Fruit fly (Drosophila melanogaster) whole organism, embryonic: ENCODE data around the gene CG3306.
A peak's percentile ranks its signal among the peaks of the same experiment; 100 is the strongest.

ENCODE experiments used
- CG11456 ChIP-seq: fragments of 200-800 bp; sonication (Bioruptor generic); IDR thresholded peaks from 3 replicates; pipeline ENCODE4 v1.3.6; 2022; ENCODE audit warnings: missing biosample characterization, missing genetic modification characterization
- CG11723 ChIP-seq: fragments of 200-800 bp; sonication (Bioruptor generic); optimal IDR thresholded peaks from 2 replicates; lab custom pipeline; 2017; ENCODE audit warnings: missing biosample characterization, mild to moderate bottlenecking, missing genetic modification characterization
- CG14965 ChIP-seq: fragments of 200-800 bp; sonication (Bioruptor generic); optimal IDR thresholded peaks from 2 replicates; lab custom pipeline; 2016; ENCODE audit warnings: missing biosample characterization, missing genetic modification characterization, borderline replicate concordance
- CG1647 ChIP-seq: fragments of 200-800 bp; sonication (Bioruptor generic); optimal IDR thresholded peaks from 3 replicates; lab custom pipeline; 2016; ENCODE audit warnings: missing biosample characterization, missing genetic modification characterization
- CG17328 ChIP-seq: fragments of 200-800 bp; sonication (Bioruptor generic); IDR thresholded peaks from 2 replicates; pipeline ENCODE4 v1.3.6; 2022; ENCODE audit warnings: missing biosample characterization, missing genetic modification characterization
- CG17385 ChIP-seq: fragments of 200-800 bp; sonication (Bioruptor generic); optimal IDR thresholded peaks from 3 replicates; lab custom pipeline; 2018; ENCODE audit warnings: missing biosample characterization, mild to moderate bottlenecking, missing genetic modification characterization
- CG30403 ChIP-seq: fragments of 200-800 bp; sonication (Bioruptor generic); optimal IDR thresholded peaks from 3 replicates; lab custom pipeline; 2016; ENCODE audit warnings: missing biosample characterization, missing genetic modification characterization
- CG30431 ChIP-seq: fragments of 200-800 bp; sonication (Bioruptor generic); optimal IDR thresholded peaks from 2 replicates; lab custom pipeline; 2017; ENCODE audit warnings: missing biosample characterization, missing genetic modification characterization
- CG32532 ChIP-seq: fragments of 200-800 bp; sonication (Bioruptor generic); IDR thresholded peaks from 2 replicates; pipeline ENCODE4 v1.3.6; 2022; ENCODE audit warnings: missing biosample characterization, missing genetic modification characterization
- CG4360 ChIP-seq: fragments of 200-800 bp; sonication (Bioruptor generic); IDR thresholded peaks from 2 replicates; pipeline ENCODE4 v1.3.6; 2022; ENCODE audit warnings: missing biosample characterization, missing genetic modification characterization
- CG4820 ChIP-seq: fragments of 200-800 bp; sonication (Bioruptor generic); optimal IDR thresholded peaks from 3 replicates; lab custom pipeline; 2016; ENCODE audit warnings: missing biosample characterization, missing genetic modification characterization
- CG6272 ChIP-seq: fragments of 200-800 bp; sonication (Bioruptor generic); IDR thresholded peaks from 2 replicates; pipeline ENCODE4 v1.3.6; 2022; ENCODE audit warnings: missing biosample characterization, missing genetic modification characterization
- CG6854 ChIP-seq: fragments of 200-800 bp; sonication (Bioruptor generic); optimal IDR thresholded peaks from 3 replicates; lab custom pipeline; 2017; ENCODE audit warnings: missing biosample characterization, mild to moderate bottlenecking, missing genetic modification characterization
- CG7372 ChIP-seq: fragments of 200-800 bp; sonication (Bioruptor generic); IDR thresholded peaks from 2 replicates; pipeline ENCODE4 v1.3.6; 2022; ENCODE audit warnings: missing biosample characterization, missing genetic modification characterization
- CG8089 ChIP-seq: fragments of 200-800 bp; sonication (Bioruptor generic); optimal IDR thresholded peaks from 3 replicates; lab custom pipeline; 2016; ENCODE audit warnings: missing biosample characterization, missing genetic modification characterization
- CG8281 ChIP-seq: fragments of 200-800 bp; sonication (Bioruptor generic); optimal IDR thresholded peaks from 2 replicates; lab custom pipeline; 2018; ENCODE audit warnings: missing biosample characterization, mild to moderate bottlenecking, missing genetic modification characterization, moderate library complexity
- CG8359 ChIP-seq: fragments of 200-800 bp; sonication (Bioruptor generic); optimal IDR thresholded peaks from 2 replicates; lab custom pipeline; 2017; ENCODE audit warnings: missing biosample characterization, mild to moderate bottlenecking, missing genetic modification characterization, borderline replicate concordance
- CG8388 ChIP-seq: fragments of 200-800 bp; sonication (Bioruptor generic); optimal IDR thresholded peaks from 2 replicates; lab custom pipeline; 2019; ENCODE audit warnings: missing biosample characterization, mild to moderate bottlenecking, missing genetic modification characterization, moderate library complexity
- CG9437 ChIP-seq: fragments of 200-800 bp; sonication (Bioruptor generic); optimal IDR thresholded peaks from 2 replicates; lab custom pipeline; 2018; ENCODE audit warnings: missing biosample characterization, mild to moderate bottlenecking, missing genetic modification characterization
- Camta ChIP-seq: fragments of 200-800 bp; sonication (Bioruptor generic); optimal IDR thresholded peaks from 2 replicates; lab custom pipeline; 2016; ENCODE audit warnings: missing biosample characterization, missing genetic modification characterization
- CoRest ChIP-seq: fragments of 200-800 bp; sonication (Bioruptor generic); optimal IDR thresholded peaks from 3 replicates; lab custom pipeline; 2018; ENCODE audit warnings: missing biosample characterization, mild to moderate bottlenecking, missing genetic modification characterization, moderate library complexity
- Dad ChIP-seq: fragments of 200-800 bp; sonication (Bioruptor generic); optimal IDR thresholded peaks from 3 replicates; lab custom pipeline; 2016; ENCODE audit warnings: missing biosample characterization, missing genetic modification characterization
- Dp ChIP-seq: fragments of 200-800 bp; sonication (Bioruptor generic); optimal IDR thresholded peaks from 2 replicates; lab custom pipeline; 2018; ENCODE audit warnings: missing biosample characterization, mild to moderate bottlenecking, missing genetic modification characterization, moderate library complexity
- HLH3B ChIP-seq: fragments of 200-800 bp; sonication (Bioruptor generic); IDR thresholded peaks from 2 replicates; pipeline ENCODE4 v1.3.6; 2022; ENCODE audit warnings: missing biosample characterization, missing genetic modification characterization
- HLH54F ChIP-seq: fragments of 200-800 bp; sonication (Bioruptor generic); optimal IDR thresholded peaks from 3 replicates; lab custom pipeline; 2016; ENCODE audit warnings: missing biosample characterization, missing genetic modification characterization
- HLHmδ ChIP-seq: fragments of 200-800 bp; sonication (Bioruptor generic); optimal IDR thresholded peaks from 2 replicates; lab custom pipeline; 2018; ENCODE audit warnings: missing biosample characterization, mild to moderate bottlenecking, missing genetic modification characterization, moderate library complexity
- HmgZ ChIP-seq: fragments of 200-800 bp; sonication (Bioruptor generic); optimal IDR thresholded peaks from 2 replicates; lab custom pipeline; 2018; ENCODE audit warnings: missing biosample characterization, mild to moderate bottlenecking, missing genetic modification characterization
- NC2α ChIP-seq: fragments of 200-800 bp; sonication (Bioruptor generic); optimal IDR thresholded peaks from 2 replicates; lab custom pipeline; 2016; ENCODE audit warnings: missing biosample characterization, missing genetic modification characterization
- NC2β ChIP-seq: fragments of 200-800 bp; sonication (Bioruptor generic); optimal IDR thresholded peaks from 2 replicates; lab custom pipeline; 2016; ENCODE audit warnings: missing biosample characterization, missing genetic modification characterization
- Nf-YA ChIP-seq: fragments of 200-800 bp; sonication (Bioruptor generic); IDR thresholded peaks from 2 replicates; pipeline ENCODE4 v1.3.6; 2022; ENCODE audit warnings: missing biosample characterization, missing genetic modification characterization
- Pdp1 ChIP-seq, 2 experiments: fragments of 200-800 bp; sonication (Bioruptor generic); optimal IDR thresholded peaks; 3 replicates each; lab custom pipeline; 2016; ENCODE audit warnings: missing biosample characterization in 2 of 2, missing genetic modification characterization in 2 of 2, mild to moderate bottlenecking in 1 of 2, moderate library complexity in 1 of 2
- Ptx1 ChIP-seq: fragments of 200-800 bp; sonication (Bioruptor generic); IDR thresholded peaks from 2 replicates; pipeline ENCODE4 v1.3.6; 2022; ENCODE audit warnings: missing biosample characterization, missing genetic modification characterization
- Rfx ChIP-seq: fragments of 200-800 bp; sonication (Bioruptor generic); IDR thresholded peaks from 2 replicates; pipeline ENCODE4 v1.3.6; 2022; ENCODE audit warnings: missing biosample characterization, missing genetic modification characterization
- Xbp1 ChIP-seq: fragments of 200-800 bp; sonication (Bioruptor generic); optimal IDR thresholded peaks from 3 replicates; lab custom pipeline; 2016; ENCODE audit warnings: missing biosample characterization, mild to moderate bottlenecking, missing genetic modification characterization
- az2 ChIP-seq: fragments of 200-800 bp; sonication (Bioruptor generic); optimal IDR thresholded peaks from 3 replicates; lab custom pipeline; 2016; ENCODE audit warnings: missing biosample characterization, missing genetic modification characterization
- chm ChIP-seq: fragments of 200-800 bp; sonication (Bioruptor generic); IDR thresholded peaks from 2 replicates; pipeline ENCODE4 v1.3.6; 2022; ENCODE audit warnings: missing biosample characterization, missing genetic modification characterization
- crc ChIP-seq: fragments of 200-800 bp; sonication (Bioruptor generic); optimal IDR thresholded peaks from 2 replicates; lab custom pipeline; 2016; ENCODE audit warnings: missing biosample characterization, missing genetic modification characterization
- fru ChIP-seq: fragments of >200 bp; optimal IDR thresholded peaks from 2 replicates; lab custom pipeline; 2017
- ind ChIP-seq: fragments of 200-800 bp; sonication (Bioruptor generic); optimal IDR thresholded peaks from 3 replicates; lab custom pipeline; 2016; ENCODE audit warnings: missing biosample characterization, missing genetic modification characterization
- jigr1 ChIP-seq: fragments of 200-800 bp; sonication (Bioruptor generic); IDR thresholded peaks from 3 replicates; pipeline ENCODE4 v1.3.6; 2022; ENCODE audit warnings: missing biosample characterization, missing genetic modification characterization
- ken ChIP-seq: fragments of 200-800 bp; sonication (Bioruptor generic); IDR thresholded peaks from 3 replicates; pipeline ENCODE4 v1.3.6; 2022; ENCODE audit warnings: missing biosample characterization, missing genetic modification characterization
- maf-S ChIP-seq: fragments of 200-800 bp; sonication (Bioruptor generic); optimal IDR thresholded peaks from 2 replicates; lab custom pipeline; 2016; ENCODE audit warnings: missing biosample characterization, missing genetic modification characterization
- mam ChIP-seq: fragments of 200-800 bp; sonication (Bioruptor generic); optimal IDR thresholded peaks from 3 replicates; lab custom pipeline; 2016; ENCODE audit warnings: missing biosample characterization, missing genetic modification characterization
- nau ChIP-seq: fragments of 200-800 bp; sonication (Bioruptor generic); optimal IDR thresholded peaks from 3 replicates; lab custom pipeline; 2017; ENCODE audit warnings: missing biosample characterization, mild to moderate bottlenecking, missing genetic modification characterization, missing genetic modification reagents
- pnt ChIP-seq: fragments of 200-800 bp; sonication (Bioruptor generic); optimal IDR thresholded peaks from 3 replicates; lab custom pipeline; 2016; ENCODE audit warnings: missing biosample characterization, missing genetic modification characterization
- ro ChIP-seq: fragments of 200-800 bp; sonication (Bioruptor generic); IDR thresholded peaks from 2 replicates; pipeline ENCODE4 v1.3.6; 2022; ENCODE audit warnings: missing biosample characterization, missing genetic modification characterization
- salm ChIP-seq: fragments of 200-800 bp; sonication (Bioruptor generic); optimal IDR thresholded peaks from 2 replicates; lab custom pipeline; 2018; ENCODE audit warnings: missing biosample characterization, mild to moderate bottlenecking, missing genetic modification characterization
- stwl ChIP-seq: fragments of 200-800 bp; sonication (Bioruptor generic); optimal IDR thresholded peaks from 3 replicates; lab custom pipeline; 2018; ENCODE audit warnings: missing biosample characterization, mild to moderate bottlenecking, missing genetic modification characterization, moderate library complexity
- sug ChIP-seq: fragments of 200-800 bp; optimal IDR thresholded peaks from 2 replicates; lab custom pipeline; 2019; ENCODE audit warnings: missing biosample characterization, mild to moderate bottlenecking, missing genetic modification characterization, moderate library complexity
- unc-4 ChIP-seq: fragments of 200-800 bp; sonication (Bioruptor generic); IDR thresholded peaks from 2 replicates; pipeline ENCODE4 v1.3.6; 2022; ENCODE audit warnings: missing biosample characterization, missing genetic modification characterization; ENCODE audit not compliant: partially characterized antibody
- wek ChIP-seq: fragments of 200-800 bp; sonication (Bioruptor generic); optimal IDR thresholded peaks from 3 replicates; lab custom pipeline; 2018; ENCODE audit warnings: missing biosample characterization, mild to moderate bottlenecking, missing genetic modification characterization, moderate library complexity

The CG3306 gene

dm6 chr3L:9613960-9614588, 12.8 kb downstream of the CG3306 start (continued):
- TF ChIP-seq Camta (GFP tag; lab: Kevin White, UChicago) = no peak
- peak; percentile 69 for TF ChIP-seq CG32532 (GFP tag; lab: Robert Waterston, UW)
- peak; percentile 91 for TF ChIP-seq stwl (tag; lab: Kevin White, UChicago)
- TF ChIP-seq unc-4 (GFP tag; lab: Robert Waterston, UW) = no peak
- 0 out of 2 replicates have a peak, but pooled peaks have one; percentile 12 for TF ChIP-seq CG17328 (GFP tag; lab: Robert Waterston, UW)
- peak; percentile 59 for TF ChIP-seq ind (GFP tag; lab: Kevin White, UChicago)
- no peak for TF ChIP-seq CG8089 (GFP tag; lab: Kevin White, UChicago)
- TF ChIP-seq CG6272 = no peak
- no peak for TF ChIP-seq NC2α (GFP tag; lab: Kevin White, UChicago)
- TF ChIP-seq Rfx (GFP tag; lab: Robert Waterston, UW) = peak; percentile 90
- peak; percentile 62 for TF ChIP-seq CG1647 (GFP tag; lab: Kevin White, UChicago)
- peak; percentile 84 for TF ChIP-seq CG11456
- peak; percentile 68; the same call in 2 of the 3 replicates for TF ChIP-seq ken (GFP tag; lab: Robert Waterston, UW)
- no peak for TF ChIP-seq CG8388 (GFP tag; lab: Kevin White, UChicago)
- no peak for TF ChIP-seq wek (GFP tag; lab: Kevin White, UChicago)
- no peak for TF ChIP-seq fru (lab: Kevin White, UChicago)
- TF ChIP-seq CG4820 (GFP tag; lab: Kevin White, UChicago) = peak; percentile 36
- no peak for TF ChIP-seq CG4360 (GFP tag; lab: Robert Waterston, UW)
- TF ChIP-seq CG11723 = no peak
- no peak for TF ChIP-seq NC2β
- TF ChIP-seq CG30431 (GFP tag; lab: Kevin White, UChicago) = no peak
- peak; percentile 40 for TF ChIP-seq CoRest (tag; lab: Kevin White, UChicago)
- TF ChIP-seq mam = peak; percentile 49
- peak; percentile 30 for TF ChIP-seq Dad (GFP tag; lab: Kevin White, UChicago)
- TF ChIP-seq CG8281 (tag; lab: Kevin White, UChicago) = no peak
- TF ChIP-seq crc (GFP tag; lab: Kevin White, UChicago) = no peak
- TF ChIP-seq CG7372 (GFP tag; lab: Robert Waterston, UW) = peak; percentile 42; the same call in 1 of the 2 replicates
- TF ChIP-seq Dp = peak; percentile 90
- peak; percentile 35 for TF ChIP-seq maf-S (GFP tag; lab: Kevin White, UChicago)
- TF ChIP-seq ro (GFP tag; lab: Robert Waterston, UW) = no peak
- no peak for TF ChIP-seq HLHmδ (GFP tag; lab: Kevin White, UChicago)
- TF ChIP-seq chm = no peak
- TF ChIP-seq az2 (GFP tag; lab: Kevin White, UChicago) = no peak
- TF ChIP-seq CG9437 (GFP tag; lab: Kevin White, UChicago) = no peak
- TF ChIP-seq CG8359 (GFP tag; lab: Kevin White, UChicago) = no peak
- peak; percentile 69 for TF ChIP-seq pnt (GFP tag; lab: Kevin White, UChicago)
- peak in 1 of 2 experiments; percentile 66 for TF ChIP-seq Pdp1 (GFP tag; optimal IDR thresholded peaks at IDR 0.05; lab: Kevin White, UChicago)
- no peak for TF ChIP-seq CG6854 (GFP tag; lab: Kevin White, UChicago)
- TF ChIP-seq sug (tag; lab: Kevin White, UChicago) = no peak
- peak; percentile 53 for TF ChIP-seq CG30403 (GFP tag; lab: Kevin White, UChicago)
- no peak for TF ChIP-seq HLH54F
- no peak for TF ChIP-seq nau (GFP tag; lab: Kevin White, UChicago)
- no peak for TF ChIP-seq HmgZ (tag; lab: Kevin White, UChicago)
- TF ChIP-seq Xbp1 = peak; percentile 16
- peak; percentile 52; the same call in 1 of the 3 replicates for TF ChIP-seq jigr1 (GFP tag; lab: Robert Waterston, UW)
- TF ChIP-seq CG14965 (GFP tag; lab: Kevin White, UChicago) = no peak
- TF ChIP-seq Nf-YA (GFP tag; lab: Robert Waterston, UW) = no peak
- no peak for TF ChIP-seq salm (tag; lab: Kevin White, UChicago)
- peak; percentile 59; the same call in 1 of the 2 replicates for TF ChIP-seq Ptx1 (GFP tag; lab: Robert Waterston, UW)
- TF ChIP-seq CG17385 (GFP tag; lab: Kevin White, UChicago) = no peak
- peak; percentile 31; the same call in 1 of the 2 replicates for TF ChIP-seq HLH3B (GFP tag; lab: Robert Waterston, UW)
